Fruit fly (Drosophila melanogaster) whole organism: ENCODE data around the gene Ent1.

Source experiments
- CG8478 ChIP-seq: fragments of >200 bp; optimal IDR thresholded peaks from 2 replicates; lab custom pipeline; 2018; ENCODE audit warnings: inconsistent platforms
- Dll ChIP-seq: fragments of >200 bp; optimal IDR thresholded peaks from 2 replicates; lab custom pipeline; 2017
- EcR ChIP-seq, 2 experiments: fragments of >200 bp; optimal IDR thresholded peaks; 2 replicates each; lab custom pipeline; 2017; ENCODE audit warnings: missing biosample characterization in 2 of 2, missing genetic modification characterization in 2 of 2, missing genetic modification reagents in 2 of 2
- pan ChIP-seq: fragments of >200 bp; optimal IDR thresholded peaks from 2 replicates; lab custom pipeline; 2017
- psq ChIP-seq: fragments of >200 bp; optimal IDR thresholded peaks from 2 replicates; lab custom pipeline; 2017
- usp ChIP-seq: fragments of >200 bp; optimal IDR thresholded peaks from 2 replicates; lab custom pipeline; 2017; ENCODE audit warnings: missing biosample characterization, missing genetic modification characterization, mixed read lengths

- TF ChIP-seq CG8478: no peak
- TF ChIP-seq EcR (GFP tag; optimal IDR thresholded peaks at IDR 0.05; lab: Kevin White, UChicago): no peak
- no peak for TF ChIP-seq usp (GFP tag; lab: Kevin White, UChicago)
- no peak for TF ChIP-seq psq (lab: Kevin White, UChicago)
- no peak for TF ChIP-seq Dll
- peak; percentile 73 for TF ChIP-seq pan (lab: Kevin White, UChicago)
Observed at dm6 chr2L:309177-309576, 48.5 kb downstream of the Ent1 start.
